Worm (Caenorhabditis elegans) whole organism, L4 larva: Measurements from ENCODE around the gene W03B1.9.

Experiments used
- aly-2 ChIP-seq: sonication (generic microtip); optimal IDR thresholded peaks from 2 replicates; lab custom pipeline; 2018; ENCODE audit warnings: missing biosample characterization, missing genetic modification characterization
- ceh-82 ChIP-seq: sonication (generic microtip); optimal IDR thresholded peaks from 2 replicates; lab custom pipeline; 2017; ENCODE audit warnings: missing biosample characterization, missing genetic modification characterization
- lin-13 ChIP-seq: fragments of 150-350 bp; optimal IDR thresholded peaks from 2 replicates; lab custom pipeline; 2014; ENCODE audit warnings: missing biosample characterization, missing genetic modification reagents, missing genetic modification characterization
- lin-39 ChIP-seq: fragments of 150-350 bp; optimal IDR thresholded peaks from 2 replicates; lab custom pipeline; 2014; ENCODE audit warnings: missing biosample characterization, missing genetic modification reagents, missing genetic modification characterization
- lsy-2 ChIP-seq, 2 experiments: fragments of 150-350 bp in 1 of 2; sonication (generic microtip) in 1 of 2; optimal IDR thresholded peaks; 2 replicates each; lab custom pipeline; 2014 to 2017; ENCODE audit warnings: missing biosample characterization in 2 of 2, missing genetic modification characterization in 2 of 2
- mep-1 ChIP-seq: fragments of 150-350 bp; sonication (generic microtip); optimal IDR thresholded peaks from 3 replicates; lab custom pipeline; 2014; ENCODE audit warnings: missing biosample characterization, missing genetic modification characterization
- mxl-2 ChIP-seq: fragments of 200-800 bp; sonication (Bioruptor generic); conservative IDR thresholded peaks from 2 replicates; pipeline ENCODE4 v1.3.6; 2022; ENCODE audit warnings: missing genetic modification reagents, missing genetic modification characterization, missing compliant biosample characterization
- skn-1 ChIP-seq: fragments of 150-350 bp; optimal IDR thresholded peaks from 2 replicates; lab custom pipeline; 2014; ENCODE audit warnings: missing biosample characterization, missing genetic modification characterization
- tra-1 ChIP-seq: fragments of 200-800 bp; sonication (Bioruptor generic); IDR thresholded peaks from 2 replicates; pipeline ENCODE4 v1.3.6; 2022; ENCODE audit warnings: missing genetic modification reagents, missing genetic modification characterization, missing compliant biosample characterization
- unc-130 ChIP-seq: sonication (generic microtip); optimal IDR thresholded peaks from 2 replicates; lab custom pipeline; 2016; ENCODE audit warnings: missing genetic modification reagents, missing genetic modification characterization, missing compliant biosample characterization
- unc-62 ChIP-seq, 3 experiments: fragments of 150-350 bp in 1 of 3; sonication (generic microtip); optimal IDR thresholded peaks in 2 of 3; peaks in 1 of 3; 1 replicate in 1 of 3; 2 replicates in 2 of 3; lab custom pipeline; 2014 to 2017; ENCODE audit warnings: missing biosample characterization in 3 of 3, missing genetic modification characterization in 3 of 3, missing genetic modification reagents in 3 of 3, missing genotype in 1 of 3
- vab-7 ChIP-seq: fragments of 200-800 bp; sonication (Bioruptor generic); IDR thresholded peaks from 2 replicates; pipeline ENCODE4 v1.3.6; 2022; ENCODE audit warnings: missing genetic modification reagents, missing genetic modification characterization, missing compliant biosample characterization
- zag-1 ChIP-seq: fragments of 150-350 bp; optimal IDR thresholded peaks from 2 replicates; lab custom pipeline; 2014; ENCODE audit warnings: missing biosample characterization, missing genetic modification characterization
- ztf-11 ChIP-seq: fragments of 150-350 bp; optimal IDR thresholded peaks from 2 replicates; lab custom pipeline; 2014; ENCODE audit warnings: missing biosample characterization, missing genetic modification characterization

DNA sequence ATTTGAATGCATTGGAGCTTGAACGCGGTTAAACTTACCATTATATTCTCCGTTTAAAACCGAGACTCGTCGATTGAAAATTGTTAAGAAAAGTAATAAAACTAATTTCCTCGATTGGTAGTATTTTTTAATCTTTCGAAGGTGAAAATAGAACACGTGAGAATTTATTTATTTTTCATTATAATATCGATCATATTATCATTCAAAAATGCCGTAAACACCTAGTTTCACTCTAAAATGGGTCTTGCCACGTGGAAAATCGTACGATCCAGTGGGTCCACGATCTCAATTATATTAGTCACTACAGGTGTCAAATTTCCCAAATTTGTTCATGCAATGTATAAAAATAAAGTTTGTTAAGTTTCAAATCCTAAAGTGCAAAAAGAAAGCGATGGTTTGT lies at the start of gene W03B1.9:
- TF ChIP-seq ztf-11: no peak
- TF ChIP-seq unc-62 (GFP tag; optimal IDR thresholded peaks at IDR 0.05 in 1 of 2; lab: Kevin White, UChicago): no peak
- no peak for TF ChIP-seq unc-62 (tag; optimal IDR thresholded peaks at IDR 0.05; lab: Kevin White, UChicago)
- TF ChIP-seq aly-2 (tag; lab: Kevin White, UChicago): no peak
- TF ChIP-seq vab-7 (GFP tag; lab: Robert Waterston, UW): no peak
- no peak for TF ChIP-seq lsy-2 (tag; optimal IDR thresholded peaks at IDR 0.05; lab: Kevin White, UChicago)
- TF ChIP-seq mep-1 (tag; lab: Kevin White, UChicago): no peak
- TF ChIP-seq ceh-82 (tag; lab: Kevin White, UChicago): no peak
- no peak for TF ChIP-seq tra-1
- no peak for TF ChIP-seq lin-39
- TF ChIP-seq lin-13 (GFP tag; lab: Kevin White, UChicago): no peak
- no peak for TF ChIP-seq skn-1 (tag; lab: Kevin White, UChicago)
- TF ChIP-seq unc-130 (GFP tag; lab: Kevin White, UChicago): no peak
- TF ChIP-seq mxl-2 (GFP tag; lab: Robert Waterston, UW): no peak
- no peak for TF ChIP-seq zag-1
